Worm (Caenorhabditis elegans): ENCODE results near the gene bre-5.

Gene bre-5

DNA sequence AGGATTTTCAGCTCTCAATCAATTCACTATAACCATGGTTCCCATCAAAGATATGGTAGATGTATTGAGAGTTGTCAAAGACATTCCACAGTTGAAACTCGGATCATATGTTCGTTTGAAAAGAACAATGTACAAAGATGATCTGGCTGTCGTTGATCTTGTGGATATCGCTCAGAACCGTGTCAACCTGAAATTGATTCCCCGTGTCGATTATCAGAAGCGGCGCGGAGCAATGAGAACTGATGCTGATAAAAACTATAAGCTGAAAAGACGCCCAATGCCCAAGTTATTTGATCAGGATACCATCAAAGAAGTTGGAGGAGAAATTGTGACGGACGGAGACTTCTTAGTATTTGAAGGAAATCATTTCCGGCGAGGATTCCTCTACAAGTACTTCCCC lies 1.4 kb upstream of the bre-5 start:
- TF ChIP-seq fax-1 (tag; optimal IDR thresholded peaks at IDR 0.05) (no peak), lin-11 (tag; optimal IDR thresholded peaks at IDR 0.05) (no peak), pqm-1 (tag; optimal IDR thresholded peaks at IDR 0.05) (no peak)

DNA sequence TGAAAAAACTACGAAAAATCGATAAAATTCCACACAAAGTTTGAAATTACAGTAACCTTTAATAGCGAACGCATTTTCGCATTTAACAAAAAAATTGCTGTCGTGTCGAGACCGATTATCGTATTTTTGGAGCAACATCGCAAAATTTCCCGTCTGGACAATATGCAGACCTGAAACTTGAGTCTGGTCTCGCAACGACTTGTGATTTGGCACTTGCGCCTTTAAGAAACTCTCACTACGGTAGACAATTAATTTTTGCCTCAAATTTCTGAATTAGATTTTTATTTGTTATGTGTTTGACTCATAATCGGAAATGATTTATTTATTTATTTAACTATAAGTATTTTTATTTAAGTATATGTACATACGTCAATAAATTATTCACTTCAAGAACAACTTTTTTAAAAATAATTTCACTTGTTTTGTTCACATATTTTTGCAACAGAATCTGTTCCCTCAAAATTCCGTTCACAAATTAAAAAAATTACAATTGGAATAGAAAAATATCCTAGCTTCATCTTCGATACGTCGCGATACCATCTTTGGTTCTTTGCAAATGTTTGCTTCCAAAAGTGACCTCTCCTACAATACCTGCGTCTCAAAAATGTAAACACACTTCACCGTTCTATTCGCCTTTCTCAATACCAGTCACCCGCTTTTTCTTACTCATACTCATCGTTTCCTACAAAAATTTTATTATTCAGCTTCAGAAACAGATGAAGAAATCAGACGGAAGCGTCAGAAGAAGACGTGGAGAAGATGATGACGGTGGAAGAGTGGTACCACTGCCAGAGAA lies 3.3 kb downstream of the bre-5 start, which contains the start of gene T12G3.4:
T12G3.4 (plus strand) TSS at position 705 of the 796 bp plus-strand sequence.
- TF ChIP-seq dmd-4 (tag; optimal IDR thresholded peaks at IDR 0.05; ENCODE audit: borderline replicate concordance) (no peak), ttx-3 (tag; optimal IDR thresholded peaks at IDR 0.05) (no peak), C08G9.2 (tag; optimal IDR thresholded peaks at IDR 0.05) (no peak), ceh-22 (tag; optimal IDR thresholded peaks at IDR 0.05) (no peak)

DNA sequence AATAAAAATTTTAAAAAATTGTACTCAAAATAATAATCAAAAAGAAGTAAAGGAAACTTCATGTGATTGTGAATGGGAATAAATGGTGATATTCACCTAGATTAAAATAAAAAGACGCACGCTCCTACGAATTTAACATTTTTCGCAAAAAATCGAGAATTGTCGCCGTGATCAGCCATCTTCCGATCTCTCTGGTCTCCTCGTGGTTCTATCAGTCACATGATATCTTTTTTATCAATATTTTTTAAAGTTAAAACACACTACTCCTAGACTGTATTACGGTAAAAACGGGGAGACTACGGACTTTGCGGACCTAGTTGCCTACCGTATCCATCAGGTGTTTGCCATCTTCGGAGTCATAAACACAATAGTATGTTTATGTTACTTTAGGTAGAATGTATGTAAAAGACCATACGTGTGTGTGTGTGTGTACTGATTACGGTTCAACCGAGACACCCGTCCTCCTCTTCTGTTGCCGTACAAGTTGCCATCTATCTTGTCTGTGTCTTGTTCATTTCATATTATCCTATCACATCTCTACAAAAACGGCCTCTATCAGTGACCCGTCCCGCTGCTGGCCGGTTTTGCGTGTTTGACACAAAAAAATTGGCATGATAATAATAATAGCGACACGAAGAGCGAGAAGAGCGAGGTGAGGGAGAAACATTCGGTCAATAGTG lies 4.4 kb downstream of the bre-5 start, which contains the start of gene T12G3.2:
T12G3.2 (minus strand) TSS at position 444 of the 680 bp plus-strand sequence.
- TF ChIP-seq hlh-30 (tag; optimal IDR thresholded peaks at IDR 0.05; ENCODE audit: insufficient read depth) = no peak
- no peak for TF ChIP-seq elt-4 (tag; optimal IDR thresholded peaks at IDR 0.05)
- TF ChIP-seq ceh-2 (tag; optimal IDR thresholded peaks at IDR 0.05) = no peak
- peak; percentile 76 for TF ChIP-seq elt-2 (tag; optimal IDR thresholded peaks at IDR 0.05)
- no peak for TF ChIP-seq che-1 (tag; optimal IDR thresholded peaks at IDR 0.05)
- TF ChIP-seq lim-6 (tag; optimal IDR thresholded peaks at IDR 0.05) = no peak

DNA sequence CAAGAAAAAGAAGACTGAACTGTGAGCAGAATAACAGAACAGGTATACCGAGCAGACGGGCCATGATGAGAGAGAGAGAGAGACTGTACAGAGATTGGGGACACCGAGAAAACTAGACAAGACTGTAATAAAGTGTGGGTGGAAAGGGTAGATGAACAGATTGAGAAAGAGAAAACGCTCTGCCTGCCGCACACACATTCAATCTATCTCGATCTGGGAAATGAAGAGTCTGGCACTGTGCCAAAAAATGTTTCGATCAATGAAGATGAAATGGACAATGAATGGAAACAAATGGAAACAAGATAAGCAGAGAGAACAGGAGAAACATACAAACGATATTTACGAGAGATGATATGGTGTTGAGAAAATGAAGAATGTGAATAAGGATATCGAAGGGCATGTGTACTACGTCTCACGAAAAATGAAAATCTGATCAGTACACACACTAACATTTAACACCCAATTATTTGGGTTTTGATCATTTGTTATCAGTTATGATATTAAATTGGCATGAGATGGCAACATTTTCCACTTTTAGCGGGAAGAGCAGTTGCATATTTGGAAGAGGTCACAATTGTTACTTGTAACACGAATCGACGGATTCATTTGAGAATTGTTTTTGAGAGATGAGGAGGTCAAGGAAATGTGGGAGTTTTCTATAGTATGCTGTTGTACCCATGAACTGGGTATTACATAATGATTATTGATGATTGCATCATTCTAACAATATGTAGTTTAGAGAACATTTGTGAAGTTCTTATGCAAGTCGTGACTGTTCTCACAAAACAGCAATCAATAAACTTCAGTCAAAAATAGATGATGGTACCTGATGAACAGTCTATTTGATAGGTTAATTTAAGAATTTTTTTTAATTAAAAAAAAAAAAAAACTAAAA lies 5.9 kb downstream of the bre-5 start:
- TF ChIP-seq sdc-2 (tag; optimal IDR thresholded peaks at IDR 0.05) = no peak
- no peak for TF ChIP-seq gmeb-2 (tag; optimal IDR thresholded peaks at IDR 0.05)
- no peak for TF ChIP-seq sox-2 (GFP tag; IDR thresholded peaks at IDR 0.05)
- no peak for TF ChIP-seq K02D7.2 (tag; optimal IDR thresholded peaks at IDR 0.05)
- TF ChIP-seq npax-4 (tag; optimal IDR thresholded peaks at IDR 0.05) = no peak
- no peak for TF ChIP-seq ceh-48 (tag; optimal IDR thresholded peaks at IDR 0.05)
- TF ChIP-seq ceh-24 (tag; optimal IDR thresholded peaks at IDR 0.05) = no peak
- no peak for TF ChIP-seq pha-2 (tag; optimal IDR thresholded peaks at IDR 0.05)
- no peak for TF ChIP-seq ceh-18 (tag; optimal IDR thresholded peaks at IDR 0.05)
- TF ChIP-seq Y22D7AL.16 (tag; optimal IDR thresholded peaks at IDR 0.05) = no peak
- no peak for TF ChIP-seq unc-55 (GFP tag; optimal IDR thresholded peaks at IDR 0.05)
- no peak for TF ChIP-seq hlh-30 (tag; optimal IDR thresholded peaks at IDR 0.05; ENCODE audit: insufficient read depth)
- TF ChIP-seq ceh-19 (GFP tag; optimal IDR thresholded peaks at IDR 0.05) = no peak
- no peak for TF ChIP-seq ttx-3 (tag; optimal IDR thresholded peaks at IDR 0.05)
- no peak for TF ChIP-seq madf-2 (tag; optimal IDR thresholded peaks at IDR 0.05)
- no peak for TF ChIP-seq hlh-15 (tag; optimal IDR thresholded peaks at IDR 0.05)
- no peak for TF ChIP-seq hlh-13 (GFP tag; optimal IDR thresholded peaks at IDR 0.05)
- no peak for TF ChIP-seq tbx-7 (tag; optimal IDR thresholded peaks at IDR 0.05)
- no peak for TF ChIP-seq ceh-9 (tag; optimal IDR thresholded peaks at IDR 0.05)

DNA sequence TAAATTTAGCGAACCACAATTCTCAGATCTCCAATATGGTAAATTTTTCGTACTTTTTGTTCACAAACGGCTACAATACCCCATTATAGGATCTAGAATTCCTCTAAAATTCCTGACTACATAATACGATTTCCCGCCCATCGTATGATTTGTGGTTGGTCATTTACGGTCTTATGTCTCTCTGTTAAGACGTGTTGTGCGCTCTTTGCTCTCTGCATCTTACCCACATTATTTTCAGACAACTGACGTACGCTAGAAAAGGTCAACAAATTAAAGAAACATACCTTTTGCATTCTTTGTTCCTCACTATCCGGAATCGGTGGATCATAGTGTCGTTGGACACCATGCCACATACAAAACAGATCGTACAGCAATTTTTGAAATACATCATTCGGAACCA lies 8.0 kb downstream of the bre-5 start:
- TF ChIP-seq hlh-6 (tag; optimal IDR thresholded peaks at IDR 0.05) (no peak), gmeb-2 (tag; optimal IDR thresholded peaks at IDR 0.05) (no peak), ceh-22 (tag; optimal IDR thresholded peaks at IDR 0.05) (no peak), ceh-2 (tag; optimal IDR thresholded peaks at IDR 0.05) (no peak), che-1 (tag; optimal IDR thresholded peaks at IDR 0.05) (no peak), tbx-2 (tag; optimal IDR thresholded peaks at IDR 0.05) (no peak), zip-5 (tag; optimal IDR thresholded peaks at IDR 0.05) (no peak), ceh-45 (GFP tag; IDR thresholded peaks at IDR 0.05) (no peak), ahr-1 (tag; optimal IDR thresholded peaks at IDR 0.05) (no peak), pqm-1 (tag; optimal IDR thresholded peaks at IDR 0.05) (no peak), pros-1 (tag; optimal IDR thresholded peaks at IDR 0.05) (no peak), F13H6.1 (tag; optimal IDR thresholded peaks at IDR 0.05) (no peak), ceh-6 (GFP tag; optimal IDR thresholded peaks at IDR 0.05) (no peak), unc-42 (tag; optimal IDR thresholded peaks at IDR 0.05) (no peak), C08G9.2 (tag; optimal IDR thresholded peaks at IDR 0.05) (no peak), npax-4 (tag; optimal IDR thresholded peaks at IDR 0.05) (no peak), hlh-15 (tag; optimal IDR thresholded peaks at IDR 0.05) (no peak), unc-86 (tag; optimal IDR thresholded peaks at IDR 0.05) (no peak)
